Worm (Caenorhabditis elegans) whole organism, mixed stage, embryonic: Measurements from ENCODE around the gene str-99.

Source experiments
- ces-1 ChIP-seq: fragments of 150-350 bp; optimal IDR thresholded peaks from 2 replicates; lab custom pipeline; 2014; ENCODE audit warnings: missing biosample characterization, missing genetic modification reagents, missing genetic modification characterization
- elt-1 ChIP-seq: sonication (generic microtip); optimal IDR thresholded peaks from 2 replicates; lab custom pipeline; 2017; ENCODE audit warnings: missing genetic modification characterization, mild to moderate bottlenecking, missing compliant biosample characterization, antibody characterized with exemption, moderate library complexity, borderline replicate concordance; ENCODE audit not compliant: insufficient read depth
- hlh-1 ChIP-seq: fragments of 150-350 bp; optimal IDR thresholded peaks from 2 replicates; lab custom pipeline; 2014; ENCODE audit warnings: missing biosample characterization, missing genetic modification reagents, missing genetic modification characterization
- nhr-12 ChIP-seq: fragments of 150-350 bp; optimal IDR thresholded peaks from 2 replicates; lab custom pipeline; 2014; ENCODE audit warnings: missing biosample characterization, missing genetic modification characterization
- nhr-76 ChIP-seq: sonication (generic microtip); optimal IDR thresholded peaks from 2 replicates; lab custom pipeline; 2017; ENCODE audit warnings: missing biosample characterization, missing genetic modification characterization
- pha-4 ChIP-seq: fragments of 150-350 bp; optimal IDR thresholded peaks from 2 replicates; lab custom pipeline; 2018; ENCODE audit warnings: missing biosample characterization, missing genetic modification reagents, missing genetic modification characterization
- zip-8 ChIP-seq: fragments of 150-350 bp; optimal IDR thresholded peaks from 2 replicates; lab custom pipeline; 2014; ENCODE audit warnings: missing biosample characterization, missing genetic modification characterization
- ztf-11 ChIP-seq: fragments of 150-350 bp; optimal IDR thresholded peaks from 2 replicates; lab custom pipeline; 2014; ENCODE audit warnings: missing biosample characterization, missing genetic modification characterization

- TF ChIP-seq ztf-11 (no peak), nhr-76 (tag; lab: Kevin White, UChicago) (no peak), nhr-12 (tag; lab: Kevin White, UChicago) (no peak), zip-8 (tag; lab: Kevin White, UChicago) (no peak), hlh-1 (tag; lab: Kevin White, UChicago) (no peak), pha-4 (no peak), ces-1 (GFP tag; lab: Kevin White, UChicago) (no peak), elt-1 (no peak)
These were observed at the start of gene str-99 for ce11 chrV:16158391-16158790.
